Worm (Caenorhabditis elegans) whole organism, L1 larva: ENCODE results near the gene dyf-2.

Experiments
- C04F5.9 ChIP-seq: sonication (generic microtip); optimal IDR thresholded peaks from 2 replicates; lab custom pipeline; 2016; ENCODE audit warnings: missing genetic modification characterization, missing compliant biosample characterization
- F16B12.6 ChIP-seq: fragments of 150-350 bp; optimal IDR thresholded peaks from 2 replicates; lab custom pipeline; 2014; ENCODE audit warnings: missing biosample characterization, missing genetic modification characterization
- aha-1 ChIP-seq: fragments of 150-350 bp; optimal IDR thresholded peaks from 2 replicates; lab custom pipeline; 2014; ENCODE audit warnings: missing biosample characterization, missing genetic modification characterization
- alr-1 ChIP-seq: fragments of 200-800 bp; sonication (Bioruptor generic); optimal IDR thresholded peaks from 2 replicates; lab custom pipeline; 2018; ENCODE audit warnings: borderline replicate concordance, mild to moderate bottlenecking, missing genetic modification characterization, missing compliant biosample characterization
- aly-2 ChIP-seq: fragments of 150-350 bp; optimal IDR thresholded peaks from 2 replicates; lab custom pipeline; 2014; ENCODE audit warnings: missing biosample characterization, missing genetic modification characterization
- ceh-8 ChIP-seq: fragments of 200-800 bp; sonication (Bioruptor generic); optimal IDR thresholded peaks from 2 replicates; lab custom pipeline; 2018; ENCODE audit warnings: mild to moderate bottlenecking, missing genetic modification characterization, moderate library complexity, missing compliant biosample characterization
- ceh-82 ChIP-seq, 3 experiments: fragments of 150-350 bp in 1 of 3; sonication (generic microtip) in 2 of 3; optimal IDR thresholded peaks; 2 replicates each; lab custom pipeline; 2014 to 2017; ENCODE audit warnings: missing biosample characterization in 3 of 3, missing genetic modification characterization in 3 of 3
- ces-1 ChIP-seq: fragments of 150-350 bp; optimal IDR thresholded peaks from 2 replicates; lab custom pipeline; 2014; ENCODE audit warnings: missing biosample characterization, missing genetic modification reagents, missing genetic modification characterization
- dpl-1 ChIP-seq, 3 experiments: fragments of 150-350 bp in 2 of 3; sonication (generic microtip) in 1 of 3; optimal IDR thresholded peaks; 2 replicates each; lab custom pipeline; 2014 to 2017; ENCODE audit warnings: missing biosample characterization in 3 of 3, missing genetic modification characterization in 3 of 3, missing genetic modification reagents in 3 of 3
- dsc-1 ChIP-seq: sonication (generic microtip); optimal IDR thresholded peaks from 2 replicates; lab custom pipeline; 2016; ENCODE audit warnings: mild to moderate bottlenecking, missing genetic modification characterization, missing compliant biosample characterization
- egl-13 ChIP-seq: sonication (generic microtip); optimal IDR thresholded peaks from 2 replicates; lab custom pipeline; 2016; ENCODE audit warnings: missing genotype, missing genetic modification reagents, missing genetic modification characterization, missing compliant biosample characterization
- egl-27 ChIP-seq, 2 experiments: fragments of 150-350 bp in 1 of 2; sonication (generic microtip); optimal IDR thresholded peaks; 3 replicates each; lab custom pipeline; 2017 to 2018; ENCODE audit warnings: missing biosample characterization in 2 of 2, missing genetic modification characterization in 2 of 2, missing genetic modification reagents in 2 of 2
- elt-3 ChIP-seq, 6 experiments: fragments of 150-350 bp in 1 of 6; sonication (generic microtip); optimal IDR thresholded peaks; 2 replicates each; lab custom pipeline; 2017 to 2018; ENCODE audit warnings: missing biosample characterization in 6 of 6, missing genetic modification characterization in 6 of 6, inconsistent platforms in 1 of 6
- ets-5 ChIP-seq: fragments of 200-800 bp; sonication (Bioruptor generic); IDR thresholded peaks from 2 replicates; pipeline ENCODE4 v1.3.6; 2022; ENCODE audit warnings: missing genetic modification characterization, missing compliant biosample characterization
- fkh-4 ChIP-seq: sonication (generic microtip); optimal IDR thresholded peaks from 2 replicates; lab custom pipeline; 2016; ENCODE audit warnings: missing compliant biosample characterization, missing genetic modification characterization, borderline replicate concordance
- fkh-8 ChIP-seq: sonication (generic microtip); optimal IDR thresholded peaks from 2 replicates; lab custom pipeline; 2016; ENCODE audit warnings: mild to moderate bottlenecking, missing genetic modification characterization, missing compliant biosample characterization
- fos-1 ChIP-seq: fragments of 150-350 bp; optimal IDR thresholded peaks from 2 replicates; lab custom pipeline; 2014; ENCODE audit warnings: missing biosample characterization, missing genetic modification characterization
- hlh-17 ChIP-seq: fragments of 200-800 bp; sonication (Bioruptor generic); optimal IDR thresholded peaks from 2 replicates; lab custom pipeline; 2018; ENCODE audit warnings: missing genetic modification characterization, mild to moderate bottlenecking, missing compliant biosample characterization, moderate library complexity, borderline replicate concordance
- irx-1 ChIP-seq: sonication (generic microtip); optimal IDR thresholded peaks from 2 replicates; lab custom pipeline; 2016; ENCODE audit warnings: missing genetic modification characterization, missing compliant biosample characterization
- jun-1 ChIP-seq: fragments of 150-350 bp; optimal IDR thresholded peaks from 2 replicates; lab custom pipeline; 2014; ENCODE audit warnings: missing biosample characterization, missing genetic modification reagents, missing genetic modification characterization
- lin-13 ChIP-seq: fragments of 150-350 bp; optimal IDR thresholded peaks from 2 replicates; lab custom pipeline; 2014; ENCODE audit warnings: missing biosample characterization, missing genetic modification reagents, missing genetic modification characterization
- lin-39 ChIP-seq: fragments of 150-350 bp; optimal IDR thresholded peaks from 2 replicates; lab custom pipeline; 2014; ENCODE audit warnings: missing biosample characterization, missing genetic modification reagents, missing genetic modification characterization
- mab-9 ChIP-seq: fragments of 200-800 bp; sonication (Bioruptor generic); IDR thresholded peaks from 2 replicates; pipeline ENCODE4 v1.3.6; 2022; ENCODE audit warnings: missing genetic modification reagents, missing genetic modification characterization, missing compliant biosample characterization
- mdl-1 ChIP-seq, 2 experiments: fragments of 150-350 bp; optimal IDR thresholded peaks; 2 replicates each; lab custom pipeline; 2014 to 2017; ENCODE audit warnings: missing biosample characterization in 2 of 2, missing genetic modification characterization in 2 of 2, inconsistent platforms in 1 of 2
- mep-1 ChIP-seq: fragments of 150-350 bp; optimal IDR thresholded peaks from 2 replicates; lab custom pipeline; 2014; ENCODE audit warnings: missing biosample characterization, missing genetic modification characterization
- nhr-11 ChIP-seq: fragments of 150-350 bp; optimal IDR thresholded peaks from 2 replicates; lab custom pipeline; 2014; ENCODE audit warnings: missing biosample characterization, missing genetic modification characterization
- nhr-12 ChIP-seq: sonication (generic microtip); optimal IDR thresholded peaks from 2 replicates; lab custom pipeline; 2017; ENCODE audit warnings: missing biosample characterization, missing genetic modification characterization
- nhr-20 ChIP-seq: sonication (generic microtip); optimal IDR thresholded peaks from 2 replicates; lab custom pipeline; 2016; ENCODE audit warnings: mild to moderate bottlenecking, missing genetic modification characterization, missing compliant biosample characterization
- nhr-28 ChIP-seq: fragments of 150-350 bp; optimal IDR thresholded peaks from 2 replicates; lab custom pipeline; 2014; ENCODE audit warnings: missing biosample characterization, missing genetic modification characterization
- nhr-47 ChIP-seq: sonication (generic microtip); optimal IDR thresholded peaks from 2 replicates; lab custom pipeline; 2016; ENCODE audit warnings: mild to moderate bottlenecking, missing genetic modification characterization, moderate library complexity, missing compliant biosample characterization
- nhr-71 ChIP-seq: sonication (generic microtip); optimal IDR thresholded peaks from 2 replicates; lab custom pipeline; 2016; ENCODE audit warnings: mild to moderate bottlenecking, missing genetic modification characterization, moderate library complexity, missing compliant biosample characterization
- nhr-84 ChIP-seq: sonication (generic microtip); optimal IDR thresholded peaks from 2 replicates; lab custom pipeline; 2017; ENCODE audit warnings: missing biosample characterization, missing genetic modification characterization
- nhr-90 ChIP-seq: sonication (generic microtip); optimal IDR thresholded peaks from 2 replicates; lab custom pipeline; 2016; ENCODE audit warnings: mild to moderate bottlenecking, missing genetic modification characterization, missing compliant biosample characterization; ENCODE audit not compliant: poor library complexity
- pag-3 ChIP-seq: sonication (generic microtip); optimal IDR thresholded peaks from 2 replicates; lab custom pipeline; 2017; ENCODE audit warnings: missing genetic modification characterization, mild to moderate bottlenecking, missing compliant biosample characterization, antibody characterized with exemption, borderline replicate concordance; ENCODE audit not compliant: insufficient read depth
- pax-3 ChIP-seq: fragments of 200-800 bp; sonication (Bioruptor generic); optimal IDR thresholded peaks from 2 replicates; lab custom pipeline; 2018; ENCODE audit warnings: mild to moderate bottlenecking, missing genetic modification characterization, moderate library complexity, missing compliant biosample characterization
- pqm-1 ChIP-seq: sonication (generic microtip); optimal IDR thresholded peaks from 3 replicates; lab custom pipeline; 2017; ENCODE audit warnings: missing biosample characterization, missing genetic modification characterization
- snpc-4 ChIP-seq: fragments of 150-350 bp; optimal IDR thresholded peaks from 2 replicates; lab custom pipeline; 2014; ENCODE audit warnings: missing biosample characterization, missing genetic modification characterization
- snu-23 ChIP-seq: sonication (generic microtip); optimal IDR thresholded peaks from 2 replicates; lab custom pipeline; 2016; ENCODE audit warnings: missing genetic modification characterization, missing compliant biosample characterization
- sox-4 ChIP-seq: sonication (generic microtip); optimal IDR thresholded peaks from 2 replicates; lab custom pipeline; 2016; ENCODE audit warnings: missing genetic modification characterization, missing compliant biosample characterization
- sptf-1 ChIP-seq: fragments of 150-350 bp; optimal IDR thresholded peaks from 2 replicates; lab custom pipeline; 2014; ENCODE audit warnings: missing biosample characterization, missing genetic modification characterization
- sup-37 ChIP-seq: fragments of 200-800 bp; sonication (Bioruptor generic); optimal IDR thresholded peaks from 2 replicates; lab custom pipeline; 2018; ENCODE audit warnings: mild to moderate bottlenecking, missing genetic modification characterization, missing compliant biosample characterization
- swsn-7 ChIP-seq: sonication (generic microtip); optimal IDR thresholded peaks from 2 replicates; lab custom pipeline; 2016; ENCODE audit warnings: missing genetic modification characterization, missing compliant biosample characterization
- tlp-1 ChIP-seq: fragments of 150-350 bp; optimal IDR thresholded peaks from 2 replicates; lab custom pipeline; 2014; ENCODE audit warnings: missing biosample characterization, missing genetic modification characterization
- xbp-1 ChIP-seq: sonication (generic microtip); optimal IDR thresholded peaks from 2 replicates; lab custom pipeline; 2016; ENCODE audit warnings: missing genetic modification characterization, missing compliant biosample characterization

dyf-2 gene

ce11 chrIII:13643534-13643933, 42.7 kb downstream of the dyf-2 start, which contains the start of the genes drr-2 and set-16 (continued):
- TF ChIP-seq mab-9 (GFP tag; lab: Robert Waterston, UW), result peak; percentile 98
- TF ChIP-seq ceh-82 (tag; optimal IDR thresholded peaks at IDR 0.05; lab: Kevin White, UChicago), result peak; percentile 98 to 99 (median 99)
- TF ChIP-seq snpc-4 (tag; lab: Kevin White, UChicago), result peak; percentile 91
- peak; percentile 95 for TF ChIP-seq aly-2 (tag; lab: Kevin White, UChicago)
- TF ChIP-seq elt-3 (tag; optimal IDR thresholded peaks at IDR 0.05; lab: Kevin White, UChicago), result peak in 3 of 6 experiments; percentile 94 to 98 (median 95)
- TF ChIP-seq nhr-84 (tag; lab: Kevin White, UChicago), result peak; percentile 1
- TF ChIP-seq C04F5.9, result peak; percentile 95
- peak; percentile 98 for TF ChIP-seq jun-1
- peak; percentile 88 for TF ChIP-seq fkh-4 (tag; lab: Kevin White, UChicago)
- peak; percentile 92 for TF ChIP-seq lin-39 (tag; lab: Kevin White, UChicago)
- peak; percentile 99 for TF ChIP-seq dsc-1
- peak; percentile 100 for TF ChIP-seq F16B12.6 (tag; lab: Kevin White, UChicago)
- TF ChIP-seq ets-5, result no peak
- TF ChIP-seq pax-3 (tag; lab: Kevin White, UChicago), result peak; percentile 98
- TF ChIP-seq nhr-20 (tag; lab: Kevin White, UChicago), result peak; percentile 99
- peak; percentile 75 for TF ChIP-seq ces-1 (GFP tag; lab: Kevin White, UChicago)
- TF ChIP-seq swsn-7 (tag; lab: Kevin White, UChicago), result peak; percentile 99
- peak; percentile 98 for TF ChIP-seq egl-13 (tag; lab: Kevin White, UChicago)
- peak; percentile 96 for TF ChIP-seq aha-1
- peak in 1 of 2 experiments; percentile 80 for TF ChIP-seq egl-27 (tag; optimal IDR thresholded peaks at IDR 0.05; lab: Kevin White, UChicago)
- TF ChIP-seq pag-3, result peak; percentile 38
- peak; percentile 99 for TF ChIP-seq fkh-8
- TF ChIP-seq irx-1 (tag; lab: Kevin White, UChicago), result peak; percentile 98
- TF ChIP-seq mdl-1 (tag; optimal IDR thresholded peaks at IDR 0.05; lab: Kevin White, UChicago), result peak in 1 of 2 experiments; percentile 90
- TF ChIP-seq pqm-1, result peak; percentile 27
- peak; percentile 100 for TF ChIP-seq nhr-71 (tag; lab: Kevin White, UChicago)
- TF ChIP-seq nhr-47 (tag; lab: Kevin White, UChicago), result peak; percentile 99
- peak; percentile 60 for TF ChIP-seq nhr-12 (tag; lab: Kevin White, UChicago)
- no peak for TF ChIP-seq tlp-1 (tag; lab: Kevin White, UChicago)
- no peak for TF ChIP-seq alr-1 (tag; lab: Kevin White, UChicago)
- peak; percentile 81 for TF ChIP-seq nhr-28 (tag; lab: Kevin White, UChicago)
- TF ChIP-seq, all 84 proteins: peak for 77

- no peak for TF ChIP-seq sptf-1 (tag; lab: Kevin White, UChicago)
- TF ChIP-seq mep-1 (tag; lab: Kevin White, UChicago), result no peak
- TF ChIP-seq aly-2 (tag; lab: Kevin White, UChicago), result no peak
- no peak for TF ChIP-seq dpl-1 (GFP tag; optimal IDR thresholded peaks at IDR 0.05; lab: Kevin White, UChicago)
- TF ChIP-seq ces-1 (GFP tag; lab: Kevin White, UChicago), result no peak
- no peak for TF ChIP-seq pqm-1
- no peak for TF ChIP-seq fos-1
- TF ChIP-seq hlh-17, result no peak
- TF ChIP-seq, all 84 proteins: peak for 0
These were observed 43.5 kb downstream of the dyf-2 start for ce11 chrIII:13642776-13643175.

ce11 chrIII:13642227-13642626, 44.0 kb downstream of the dyf-2 start, which contains the start of gene T12D8.10:
TSS of gene T12D8.10 (minus strand) at chrIII:13642327.
- TF ChIP-seq nhr-20 (tag; lab: Kevin White, UChicago) (no peak), sptf-1 (tag; lab: Kevin White, UChicago) (no peak), hlh-17 (no peak), swsn-7 (tag; lab: Kevin White, UChicago) (no peak), nhr-11 (tag; lab: Kevin White, UChicago) (no peak), xbp-1 (no peak), mdl-1 (tag; optimal IDR thresholded peaks at IDR 0.05; lab: Kevin White, UChicago) (no peak), snu-23 (no peak), fkh-4 (tag; lab: Kevin White, UChicago) (no peak), lin-13 (no peak), ceh-8 (GFP tag; lab: Kevin White, UChicago) (no peak), tlp-1 (tag; lab: Kevin White, UChicago) (no peak), sox-4 (tag; lab: Kevin White, UChicago) (no peak), alr-1 (tag; lab: Kevin White, UChicago) (no peak), nhr-12 (tag; lab: Kevin White, UChicago) (no peak), egl-13 (tag; lab: Kevin White, UChicago) (no peak), sup-37 (GFP tag; lab: Kevin White, UChicago) (no peak), nhr-90 (tag; lab: Kevin White, UChicago) (no peak)
- TF ChIP-seq, all 84 proteins: peak for 0
